Worm (Caenorhabditis elegans): Measurements from ENCODE around the gene ZK662.6.

The ZK662.6 gene

ce11 chrX:15706108-15706676 lies 12.2 kb upstream of the ZK662.6 start:
- TF ChIP-seq chd-7 (tag; optimal IDR thresholded peaks at IDR 0.05) (no peak), cebp-2 (GFP tag; IDR thresholded peaks at IDR 0.05) (no peak), lin-35 (GFP tag; optimal IDR thresholded peaks at IDR 0.05) (no peak), ztf-26 (tag; optimal IDR thresholded peaks at IDR 0.05) (peak; percentile 72), cebp-1 (GFP tag; IDR thresholded peaks at IDR 0.05) (no peak), cebp-1 (tag; optimal IDR thresholded peaks at IDR 0.05) (peak; percentile 9), somi-1 (GFP tag; optimal IDR thresholded peaks at IDR 0.05) (peak; percentile 67), mxl-1 (tag; optimal IDR thresholded peaks at IDR 0.05) (no peak), nhr-27 (tag; optimal IDR thresholded peaks at IDR 0.05) (no peak), aptf-3 (GFP tag; IDR thresholded peaks at IDR 0.05) (no peak), F57C9.4 (tag; optimal IDR thresholded peaks at IDR 0.05) (no peak), hsf-1 (GFP tag; IDR thresholded peaks at IDR 0.05) (no peak), him-1 (tag; optimal IDR thresholded peaks at IDR 0.05) (no peak), snpc-4 (GFP tag; optimal IDR thresholded peaks at IDR 0.05) (no peak), snpc-4 (tag; optimal IDR thresholded peaks at IDR 0.05) (no peak), Y79H2A.3 (GFP tag; conservative IDR thresholded peaks at IDR 0.05) (no peak), rec-8 (tag; optimal IDR thresholded peaks at IDR 0.05) (no peak), C06A6.2 (GFP tag; conservative IDR thresholded peaks at IDR 0.05) (no peak; the same call in 1 of the 2 replicates), F55B11.4 (tag; optimal IDR thresholded peaks at IDR 0.05; ENCODE audit: borderline replicate concordance, insufficient read depth) (no peak), snpc-1.3 (tag; optimal IDR thresholded peaks at IDR 0.05; ENCODE audit: insufficient read depth) (no peak), die-1 (tag; optimal IDR thresholded peaks at IDR 0.05) (peak; percentile 21), lin-40 (tag; optimal IDR thresholded peaks at IDR 0.05) (peak; percentile 82), ZK185.1 (tag; optimal IDR thresholded peaks at IDR 0.05; ENCODE audit: poor library complexity, severe bottlenecking) (no peak), ztf-22 (GFP tag; optimal IDR thresholded peaks at IDR 0.05) (no peak), F52B5.7 (tag; optimal IDR thresholded peaks at IDR 0.05) (no peak), K12H6.12 (tag; optimal IDR thresholded peaks at IDR 0.05) (no peak)

DNA sequence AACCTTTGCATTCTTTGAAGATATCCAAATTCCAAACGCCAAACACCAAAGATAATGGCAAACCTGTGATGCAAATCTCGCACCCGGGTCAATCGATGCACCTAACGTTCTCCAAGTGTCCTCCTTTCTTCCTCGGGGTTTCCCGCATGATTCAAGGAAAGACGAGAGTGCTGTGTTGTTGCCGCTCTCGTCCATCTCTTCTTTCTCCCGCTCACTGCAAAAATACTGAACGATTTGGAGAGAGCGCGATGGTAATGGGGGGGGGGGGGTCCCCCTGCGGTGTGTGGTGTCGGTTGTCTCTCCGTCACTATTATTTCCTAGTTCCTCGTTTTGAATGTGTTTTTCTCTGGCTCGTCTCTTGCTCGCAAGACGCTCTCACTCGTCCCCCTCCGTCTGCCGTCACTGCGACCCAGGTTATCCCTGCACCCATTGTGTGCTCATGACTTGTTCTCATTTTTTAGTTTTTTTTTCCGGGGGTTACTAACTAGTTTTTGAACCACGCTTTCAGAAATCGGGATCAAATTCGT lies 11.0 kb upstream of the ZK662.6 start:
- no peak for TF ChIP-seq hrde-1 (tag; optimal IDR thresholded peaks at IDR 0.05; ENCODE audit: borderline replicate concordance)
- peak; percentile 4 for TF ChIP-seq lin-54 (GFP tag; optimal IDR thresholded peaks at IDR 0.05)
- peak; percentile 73 for TF ChIP-seq madf-10 (tag; optimal IDR thresholded peaks at IDR 0.05)
- no peak for TF ChIP-seq nhr-179 (tag; optimal IDR thresholded peaks at IDR 0.05)
- TF ChIP-seq die-1 (tag; optimal IDR thresholded peaks at IDR 0.05), result peak; percentile 14
- peak; percentile 4 for TF ChIP-seq repo-1 (tag; optimal IDR thresholded peaks at IDR 0.05)
- peak; percentile 78 for TF ChIP-seq lin-40 (tag; optimal IDR thresholded peaks at IDR 0.05)
- peak; percentile 29 for TF ChIP-seq tbp1 (GFP tag; optimal IDR thresholded peaks at IDR 0.05)
- peak; percentile 41; the same call in 1 of the 2 replicates for TF ChIP-seq ekl-4 (GFP tag; IDR thresholded peaks at IDR 0.05)
- TF ChIP-seq nhr-80 (tag; optimal IDR thresholded peaks at IDR 0.05), result peak; percentile 73
- TF ChIP-seq Y79H2A.3 (GFP tag; conservative IDR thresholded peaks at IDR 0.05), result no peak
- peak; percentile 29 for TF ChIP-seq ZK185.1 (tag; optimal IDR thresholded peaks at IDR 0.05; ENCODE audit: poor library complexity, severe bottlenecking)
- peak; percentile 88 for TF ChIP-seq egl-44 (GFP tag; IDR thresholded peaks at IDR 0.05)
- TF ChIP-seq hlh-26 (GFP tag; conservative IDR thresholded peaks at IDR 0.05), result no peak
- no peak for TF ChIP-seq nfya-2 (GFP tag; IDR thresholded peaks at IDR 0.05)
- TF ChIP-seq athp-1 (tag; optimal IDR thresholded peaks at IDR 0.05), result no peak
- peak; percentile 83 for TF ChIP-seq atf-7 (tag; optimal IDR thresholded peaks at IDR 0.05)
- TF ChIP-seq somi-1 (GFP tag; optimal IDR thresholded peaks at IDR 0.05), result peak; percentile 90
- TF ChIP-seq sdz-38 (tag; optimal IDR thresholded peaks at IDR 0.05), result no peak
- TF ChIP-seq ztf-18 (tag; optimal IDR thresholded peaks at IDR 0.05), result peak; percentile 81
- TF ChIP-seq B0336.3 (GFP tag; IDR thresholded peaks at IDR 0.05), result peak; percentile 73
- 0 out of 2 replicates have a peak, but pooled peaks have one; percentile 50 for TF ChIP-seq Y56A3A.18 (GFP tag; IDR thresholded peaks at IDR 0.05)
- no peak for TF ChIP-seq ztf-3 (GFP tag; optimal IDR thresholded peaks at IDR 0.05)
- no peak for TF ChIP-seq F10E7.11 (tag; optimal IDR thresholded peaks at IDR 0.05)
- TF ChIP-seq sea-2 (GFP tag; IDR thresholded peaks at IDR 0.05), result no peak
- peak; percentile 4 for TF ChIP-seq nhr-90 (tag; optimal IDR thresholded peaks at IDR 0.05)

Data from whole organism, young adult.